Fruit fly (Drosophila melanogaster) Kc167 (cell line): Measurements from ENCODE around the gene Galphaf.

Experiments
- Myc ChIP-seq: fragments of >200 bp; optimal IDR thresholded peaks from 2 replicates; lab custom pipeline; 2017; ENCODE audit warnings: missing external identifiers
- Sin3A ChIP-seq: fragments of >200 bp; optimal IDR thresholded peaks from 2 replicates; lab custom pipeline; 2018; ENCODE audit warnings: missing external identifiers
- h ChIP-seq: fragments of >200 bp; optimal IDR thresholded peaks from 3 replicates; lab custom pipeline; 2018; ENCODE audit warnings: missing external identifiers
- insv ChIP-seq: fragments of >200 bp; optimal IDR thresholded peaks from 3 replicates; lab custom pipeline; 2018; ENCODE audit warnings: missing external identifiers
- psq ChIP-seq: fragments of >200 bp; optimal IDR thresholded peaks from 2 replicates; lab custom pipeline; 2017; ENCODE audit warnings: missing external identifiers
- ttk ChIP-seq: sonication (Bioruptor generic); optimal IDR thresholded peaks from 2 replicates; lab custom pipeline; 2017; ENCODE audit warnings: missing external identifiers

Gene Galphaf

dm6 chr3L:16673367-16674014 is 5.8 kb upstream of the Galphaf start, which contains the start of the genes zetaCOP and CG13032:
TSS of gene zetaCOP (minus strand) at chr3L:16673555.
TSS of gene CG13032 (plus strand) at chr3L:16673964.
- TF ChIP-seq psq (lab: Kevin White, UChicago), result no peak
- TF ChIP-seq ttk (lab: Kevin White, UChicago), result no peak
- TF ChIP-seq h (lab: Kevin White, UChicago), result no peak
- no peak for TF ChIP-seq insv
- TF ChIP-seq Myc (lab: Kevin White, UChicago), result no peak
- no peak for TF ChIP-seq Sin3A

dm6 chr3L:16670882-16671675 is 3.3 kb upstream of the Galphaf start:
- TF ChIP-seq Sin3A (no peak), insv (no peak), ttk (lab: Kevin White, UChicago) (no peak), psq (lab: Kevin White, UChicago) (no peak), Myc (lab: Kevin White, UChicago) (no peak), h (lab: Kevin White, UChicago) (no peak)

DNA sequence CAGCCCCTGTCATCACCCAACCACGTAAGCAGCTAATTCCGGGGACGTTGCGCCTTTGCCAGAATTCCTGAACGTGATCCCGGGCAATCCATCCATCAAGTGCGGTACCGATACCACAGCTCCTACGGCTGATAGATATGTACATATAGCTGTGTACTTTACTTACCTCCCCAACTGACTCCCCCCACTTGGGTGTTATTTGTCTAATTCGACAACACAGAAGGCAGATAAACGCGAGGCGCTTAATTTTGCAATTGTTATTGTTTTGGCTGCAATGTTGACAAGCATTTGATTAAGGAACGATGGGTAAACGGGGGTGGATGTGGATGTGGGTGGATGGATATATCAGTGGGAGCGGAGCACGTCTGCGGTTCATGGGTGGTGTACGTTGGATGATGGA is 2.5 kb upstream of the Galphaf start:
- TF ChIP-seq psq (lab: Kevin White, UChicago) (no peak), ttk (lab: Kevin White, UChicago) (no peak), Sin3A (no peak), h (lab: Kevin White, UChicago) (no peak), insv (no peak), Myc (lab: Kevin White, UChicago) (no peak)

- no peak for TF ChIP-seq h (lab: Kevin White, UChicago)
- TF ChIP-seq insv, result no peak
- no peak for TF ChIP-seq Myc (lab: Kevin White, UChicago)
- TF ChIP-seq ttk (lab: Kevin White, UChicago), result no peak
- TF ChIP-seq psq (lab: Kevin White, UChicago), result no peak
- no peak for TF ChIP-seq Sin3A
These were observed 1.1 kb upstream of the Galphaf start for dm6 chr3L:16668797-16669196.

dm6 chr3L:16666429-16667005 is 1.2 kb downstream of the Galphaf start:
- TF ChIP-seq psq (lab: Kevin White, UChicago) (no peak), Myc (lab: Kevin White, UChicago) (no peak)

DNA sequence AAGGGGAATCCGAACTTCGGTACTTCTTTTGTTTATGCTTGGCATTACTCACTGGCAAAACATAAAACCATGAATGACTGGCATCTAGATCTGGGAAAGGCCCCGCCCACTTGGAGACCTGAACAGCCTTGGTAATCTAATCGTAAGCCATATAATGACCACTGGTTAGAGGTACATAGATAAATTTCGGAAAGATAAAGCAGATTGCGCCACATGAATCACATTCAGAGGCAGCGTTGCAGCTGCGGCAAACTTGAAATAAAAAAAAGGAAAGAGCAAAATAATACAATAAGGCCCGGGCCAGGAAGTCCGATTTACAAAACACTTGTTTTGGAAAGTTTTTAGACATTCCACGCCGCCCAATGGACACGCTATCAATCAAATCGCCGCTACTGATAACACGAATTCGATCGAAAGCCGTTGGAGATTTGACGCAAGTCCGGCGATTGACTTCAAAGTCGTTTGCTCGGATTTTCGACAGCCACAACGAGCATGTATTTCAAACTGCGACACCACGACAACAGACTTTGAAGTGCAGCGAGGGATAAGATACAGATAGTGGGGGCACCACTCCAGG is 3.5 kb downstream of the Galphaf start:
- TF ChIP-seq insv (no peak), Sin3A (no peak), h (lab: Kevin White, UChicago) (no peak), psq (lab: Kevin White, UChicago) (no peak), ttk (lab: Kevin White, UChicago) (no peak), Myc (lab: Kevin White, UChicago) (no peak)

DNA sequence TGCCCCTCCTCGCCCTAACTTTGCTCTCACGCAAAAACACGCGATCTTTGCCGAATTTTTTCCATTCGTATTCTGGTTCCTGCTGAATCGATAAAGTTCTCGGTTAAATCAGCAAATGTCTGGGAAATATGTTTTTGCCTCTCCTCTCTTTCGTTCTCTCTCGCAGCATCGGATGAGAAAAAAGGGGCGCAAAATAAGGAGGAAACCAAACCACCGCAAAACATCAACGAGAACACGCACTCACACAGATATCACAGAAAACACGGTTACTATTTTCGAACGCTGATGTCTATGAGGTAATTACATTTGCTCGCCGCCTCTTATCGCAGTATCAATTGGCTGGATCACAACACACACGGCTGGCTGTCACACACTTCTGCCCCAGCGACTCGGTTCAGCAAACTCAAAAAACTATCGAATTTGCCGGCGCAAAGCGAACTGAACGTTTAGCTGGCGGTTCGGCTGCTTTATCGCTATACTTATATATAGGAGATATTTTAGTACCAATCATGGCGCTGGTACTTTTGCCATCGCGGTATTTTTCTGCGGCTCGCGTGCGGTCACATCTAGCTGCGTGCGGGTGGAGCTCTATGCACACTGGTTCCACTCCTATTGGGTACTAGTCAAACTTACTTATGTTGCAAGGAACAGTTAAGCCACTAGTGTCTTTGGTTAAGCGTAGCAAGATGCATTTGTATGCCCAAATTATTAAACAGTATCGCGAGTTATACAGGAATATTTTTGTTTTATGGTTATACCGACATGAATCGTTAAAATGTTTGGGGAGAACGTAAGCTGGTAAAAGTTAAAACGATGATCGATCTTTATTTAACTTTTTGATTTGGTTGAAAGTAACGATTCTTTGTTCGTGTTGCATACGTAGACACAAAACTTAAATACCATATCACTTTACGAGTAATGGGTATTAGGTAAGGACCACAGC is 6.3 kb downstream of the Galphaf start, which contains the start of gene Baldspot:
Baldspot (minus strand) TSS at position 449 of the 943 bp plus-strand sequence.
- TF ChIP-seq ttk (lab: Kevin White, UChicago) (no peak), insv (no peak), Myc (lab: Kevin White, UChicago) (no peak), Sin3A (no peak), psq (lab: Kevin White, UChicago) (no peak), h (lab: Kevin White, UChicago) (no peak)

- TF ChIP-seq Myc (lab: Kevin White, UChicago), result no peak
- TF ChIP-seq insv, result no peak
These were observed 7.5 kb downstream of the Galphaf start for dm6 chr3L:16659959-16660870.

DNA sequence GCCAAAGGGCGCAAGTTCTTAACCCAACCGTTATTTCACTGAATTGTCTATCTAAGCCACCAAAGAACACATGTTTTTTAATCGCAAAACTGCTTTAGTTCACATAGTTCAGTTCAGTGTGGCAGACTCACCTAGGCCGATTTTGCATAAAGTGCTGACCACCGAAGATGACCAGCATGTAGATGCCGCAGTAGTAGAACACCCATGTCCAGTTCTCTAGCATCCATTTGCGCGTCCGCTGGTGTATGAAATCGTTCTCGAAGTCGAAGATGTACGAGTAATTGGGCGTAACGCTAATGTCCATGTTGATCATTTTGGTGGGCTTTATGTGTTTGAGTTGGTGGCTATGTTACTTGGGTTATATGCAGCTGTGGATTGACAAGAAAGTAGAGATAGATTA is 8.6 kb downstream of the Galphaf start:
- TF ChIP-seq Myc (lab: Kevin White, UChicago), result no peak
- no peak for TF ChIP-seq ttk (lab: Kevin White, UChicago)

DNA sequence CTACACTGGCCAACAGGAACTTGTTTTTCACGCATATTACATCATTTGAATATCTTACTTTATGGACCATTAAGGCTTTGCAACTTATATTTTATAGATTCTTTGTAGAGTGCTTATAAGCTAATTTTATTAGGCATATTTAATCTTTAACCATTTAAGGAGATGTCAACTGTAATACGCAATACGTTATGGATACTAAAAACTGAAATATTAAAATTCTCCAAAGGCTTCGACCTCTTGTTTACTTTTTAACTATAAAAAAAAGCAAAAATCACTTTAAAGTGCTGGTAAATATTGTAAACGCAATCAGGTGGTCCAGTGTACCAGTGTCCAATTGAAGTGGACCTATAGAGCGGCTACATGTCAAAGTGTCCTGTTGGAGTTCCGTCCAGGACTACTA is 10.7 kb downstream of the Galphaf start:
- TF ChIP-seq Myc (lab: Kevin White, UChicago) (no peak), psq (lab: Kevin White, UChicago) (no peak), h (lab: Kevin White, UChicago) (no peak), Sin3A (no peak), insv (no peak)
